Fruit fly (Drosophila melanogaster) whole organism, embryonic: ENCODE measurements around the gene CG3726.

Experiments
- Aef1 ChIP-seq: fragments of 200-800 bp; sonication (Bioruptor generic); IDR thresholded peaks from 3 replicates; pipeline ENCODE4 v1.3.6; 2022; ENCODE audit warnings: missing biosample characterization, missing genetic modification characterization
- B-H2 ChIP-seq: fragments of 200-800 bp; sonication (Bioruptor generic); optimal IDR thresholded peaks from 2 replicates; lab custom pipeline; 2018; ENCODE audit warnings: missing biosample characterization, mild to moderate bottlenecking, missing genetic modification characterization
- Bdp1 ChIP-seq: fragments of 200-800 bp; sonication (Bioruptor generic); optimal IDR thresholded peaks from 3 replicates; lab custom pipeline; 2016; ENCODE audit warnings: missing biosample characterization, missing genetic modification characterization
- CG10321 ChIP-seq: fragments of 200-800 bp; sonication (Bioruptor generic); IDR thresholded peaks from 2 replicates; pipeline ENCODE4 v1.3.6; 2022; ENCODE audit warnings: missing biosample characterization, missing genetic modification characterization
- CG15011 ChIP-seq: fragments of 200-800 bp; sonication (Bioruptor generic); optimal IDR thresholded peaks from 3 replicates; lab custom pipeline; 2018; ENCODE audit warnings: missing biosample characterization, mild to moderate bottlenecking, missing genetic modification characterization
- CG15601 ChIP-seq: fragments of 200-800 bp; sonication (Bioruptor generic); optimal IDR thresholded peaks from 3 replicates; lab custom pipeline; 2019; ENCODE audit warnings: missing biosample characterization, mild to moderate bottlenecking, missing genetic modification characterization, moderate library complexity
- CG18011 ChIP-seq: fragments of 200-800 bp; sonication (Bioruptor generic); optimal IDR thresholded peaks from 2 replicates; lab custom pipeline; 2017; ENCODE audit warnings: missing biosample characterization, missing genetic modification characterization, mild to moderate bottlenecking, moderate library complexity, missing genotype
- CG3065 ChIP-seq: fragments of 200-800 bp; sonication (Bioruptor generic); optimal IDR thresholded peaks from 2 replicates; lab custom pipeline; 2016; ENCODE audit warnings: missing biosample characterization, missing genetic modification characterization
- CG34376 ChIP-seq: fragments of 200-800 bp; sonication (Bioruptor generic); optimal IDR thresholded peaks from 2 replicates; lab custom pipeline; 2018; ENCODE audit warnings: missing biosample characterization, mild to moderate bottlenecking, missing genetic modification characterization
- CG3838 ChIP-seq: fragments of 200-800 bp; sonication (Bioruptor generic); optimal IDR thresholded peaks from 3 replicates; lab custom pipeline; 2016; ENCODE audit warnings: missing biosample characterization, missing genetic modification characterization
- CG4282 ChIP-seq: fragments of 200-800 bp; sonication (Bioruptor generic); optimal IDR thresholded peaks from 2 replicates; lab custom pipeline; 2016; ENCODE audit warnings: missing biosample characterization, missing genetic modification characterization
- CG6689 ChIP-seq: fragments of 200-800 bp; sonication (Bioruptor generic); IDR thresholded peaks from 2 replicates; pipeline ENCODE4 v1.3.6; 2022; ENCODE audit warnings: missing biosample characterization, missing genetic modification characterization
- CG6854 ChIP-seq: fragments of 200-800 bp; sonication (Bioruptor generic); optimal IDR thresholded peaks from 3 replicates; lab custom pipeline; 2017; ENCODE audit warnings: missing biosample characterization, mild to moderate bottlenecking, missing genetic modification characterization
- CG7556 ChIP-seq: fragments of 200-800 bp; sonication (Bioruptor generic); optimal IDR thresholded peaks from 2 replicates; lab custom pipeline; 2017; ENCODE audit warnings: missing biosample characterization, mild to moderate bottlenecking, missing genetic modification characterization
- CG9609 ChIP-seq: fragments of 200-800 bp; sonication (Bioruptor generic); optimal IDR thresholded peaks from 3 replicates; lab custom pipeline; 2016; ENCODE audit warnings: missing biosample characterization, missing genetic modification characterization
- CkIIα-i1 ChIP-seq: fragments of 200-800 bp; sonication (Bioruptor generic); IDR thresholded peaks from 2 replicates; pipeline ENCODE4 v1.3.6; 2022; ENCODE audit warnings: missing biosample characterization, missing genetic modification characterization
- E2f1 ChIP-seq: fragments of 200-800 bp; sonication (Bioruptor generic); IDR thresholded peaks from 2 replicates; pipeline ENCODE4 v1.3.6; 2022; ENCODE audit warnings: missing biosample characterization, missing genetic modification characterization
- HLH3B ChIP-seq: fragments of 200-800 bp; sonication (Bioruptor generic); IDR thresholded peaks from 2 replicates; pipeline ENCODE4 v1.3.6; 2022; ENCODE audit warnings: missing biosample characterization, missing genetic modification characterization
- Hey ChIP-seq: fragments of 200-800 bp; sonication (Bioruptor generic); optimal IDR thresholded peaks from 3 replicates; lab custom pipeline; 2018; ENCODE audit warnings: missing biosample characterization, mild to moderate bottlenecking, missing genetic modification characterization
- Kr ChIP-seq: fragments of 200-800 bp; sonication (Bioruptor generic); optimal IDR thresholded peaks from 2 replicates; lab custom pipeline; 2017; ENCODE audit warnings: missing biosample characterization, mild to moderate bottlenecking, missing genetic modification characterization
- Max ChIP-seq: fragments of 200-800 bp; sonication (Bioruptor generic); optimal IDR thresholded peaks from 2 replicates; lab custom pipeline; 2016; ENCODE audit warnings: missing biosample characterization, mild to moderate bottlenecking, missing genetic modification characterization
- Myb ChIP-seq: fragments of 200-800 bp; sonication (Bioruptor generic); optimal IDR thresholded peaks from 2 replicates; lab custom pipeline; 2016; ENCODE audit warnings: missing biosample characterization, missing genetic modification characterization
- NC2α ChIP-seq: fragments of 200-800 bp; sonication (Bioruptor generic); optimal IDR thresholded peaks from 2 replicates; lab custom pipeline; 2016; ENCODE audit warnings: missing biosample characterization, missing genetic modification characterization
- Nf-YB ChIP-seq: fragments of 200-800 bp; sonication (Bioruptor generic); optimal IDR thresholded peaks from 3 replicates; lab custom pipeline; 2019; ENCODE audit warnings: missing biosample characterization, mild to moderate bottlenecking, missing genetic modification characterization, moderate library complexity
- Oli ChIP-seq: fragments of 200-800 bp; sonication (Bioruptor generic); optimal IDR thresholded peaks from 2 replicates; lab custom pipeline; 2018; ENCODE audit warnings: missing biosample characterization, mild to moderate bottlenecking, missing genetic modification characterization, moderate library complexity
- Pdp1 ChIP-seq, 2 experiments: fragments of 200-800 bp; sonication (Bioruptor generic); optimal IDR thresholded peaks; 3 replicates each; lab custom pipeline; 2016; ENCODE audit warnings: missing biosample characterization in 2 of 2, missing genetic modification characterization in 2 of 2, mild to moderate bottlenecking in 1 of 2, moderate library complexity in 1 of 2
- Ptx1 ChIP-seq: fragments of 200-800 bp; sonication (Bioruptor generic); IDR thresholded peaks from 2 replicates; pipeline ENCODE4 v1.3.6; 2022; ENCODE audit warnings: missing biosample characterization, missing genetic modification characterization
- Six4 ChIP-seq: fragments of 200-800 bp; sonication (Bioruptor generic); optimal IDR thresholded peaks from 2 replicates; lab custom pipeline; 2016; ENCODE audit warnings: missing biosample characterization, missing genetic modification characterization
- Sox100B ChIP-seq: fragments of 200-800 bp; sonication (Bioruptor generic); optimal IDR thresholded peaks from 3 replicates; lab custom pipeline; 2018; ENCODE audit warnings: missing biosample characterization, mild to moderate bottlenecking, missing genetic modification characterization
- Sry-β ChIP-seq: fragments of 200-800 bp; sonication (Bioruptor generic); optimal IDR thresholded peaks from 2 replicates; lab custom pipeline; 2018; ENCODE audit warnings: missing biosample characterization, mild to moderate bottlenecking, missing genetic modification characterization, moderate library complexity
- Sry-δ ChIP-seq: fragments of 200-800 bp; sonication (Bioruptor generic); optimal IDR thresholded peaks from 2 replicates; lab custom pipeline; 2016; ENCODE audit warnings: missing biosample characterization, missing genetic modification characterization
- aop ChIP-seq: fragments of 200-800 bp; sonication (Bioruptor generic); IDR thresholded peaks from 2 replicates; pipeline ENCODE4 v1.3.6; 2022; ENCODE audit warnings: missing biosample characterization, missing genetic modification characterization
- caup ChIP-seq: fragments of 200-800 bp; sonication (Bioruptor generic); optimal IDR thresholded peaks from 3 replicates; lab custom pipeline; 2017; ENCODE audit warnings: missing biosample characterization, mild to moderate bottlenecking, missing genetic modification characterization, moderate library complexity; ENCODE audit not compliant: severe bottlenecking
- crol ChIP-seq: fragments of 200-800 bp; sonication (Bioruptor generic); IDR thresholded peaks from 2 replicates; pipeline ENCODE4 v1.3.6; 2022; ENCODE audit warnings: missing biosample characterization, missing genetic modification characterization
- dmrt99B ChIP-seq: fragments of 200-800 bp; sonication (Bioruptor generic); optimal IDR thresholded peaks from 2 replicates; lab custom pipeline; 2018; ENCODE audit warnings: missing biosample characterization, mild to moderate bottlenecking, missing genetic modification characterization, moderate library complexity
- gcm2 ChIP-seq: fragments of 200-800 bp; sonication (Bioruptor generic); optimal IDR thresholded peaks from 2 replicates; lab custom pipeline; 2016; ENCODE audit warnings: missing biosample characterization, missing genetic modification characterization
- gem ChIP-seq: fragments of 200-800 bp; sonication (Bioruptor generic); optimal IDR thresholded peaks from 2 replicates; lab custom pipeline; 2019; ENCODE audit warnings: missing biosample characterization, mild to moderate bottlenecking, missing genetic modification characterization, moderate library complexity
- grau ChIP-seq: fragments of 200-800 bp; optimal IDR thresholded peaks from 3 replicates; lab custom pipeline; 2019; ENCODE audit warnings: missing biosample characterization, mild to moderate bottlenecking, missing genetic modification characterization, moderate library complexity
- otp ChIP-seq: fragments of 200-800 bp; sonication (Bioruptor generic); IDR thresholded peaks from 3 replicates; pipeline ENCODE4, ENCODE4 v1.3.6; 2022; ENCODE audit warnings: missing biosample characterization, missing genetic modification characterization
- p53 ChIP-seq: fragments of 200-800 bp; sonication (Bioruptor generic); optimal IDR thresholded peaks from 2 replicates; lab custom pipeline; 2016; ENCODE audit warnings: missing biosample characterization, missing genetic modification characterization
- peb ChIP-seq: fragments of 200-800 bp; sonication (Bioruptor generic); IDR thresholded peaks from 2 replicates; pipeline ENCODE4 v1.3.6; 2022; ENCODE audit warnings: missing biosample characterization, missing genetic modification characterization
- prd ChIP-seq, 3 experiments: fragments of >200 bp in 2 of 3; fragments of 200-800 bp in 1 of 3; sonication (Bioruptor generic) in 1 of 3; optimal IDR thresholded peaks in 2 of 3; IDR thresholded peaks in 1 of 3; 2 replicates in 2 of 3; 3 replicates in 1 of 3; pipeline versions ENCODE4 v1.3.6 to Lab custom; 2017 to 2022; ENCODE audit warnings: missing biosample characterization in 1 of 3, missing genetic modification characterization in 1 of 3
- pum ChIP-seq: fragments of 200-800 bp; sonication (Bioruptor generic); optimal IDR thresholded peaks from 2 replicates; lab custom pipeline; 2016; ENCODE audit warnings: missing biosample characterization, missing genetic modification characterization
- pzg ChIP-seq: fragments of 200-800 bp; sonication (Bioruptor generic); optimal IDR thresholded peaks from 3 replicates; lab custom pipeline; 2018; ENCODE audit warnings: missing biosample characterization, mild to moderate bottlenecking, missing genetic modification characterization, moderate library complexity
- sens-2 ChIP-seq: fragments of 200-800 bp; sonication (Bioruptor generic); IDR thresholded peaks from 2 replicates; pipeline ENCODE4 v1.3.6; 2022; ENCODE audit warnings: missing biosample characterization, missing genetic modification characterization
- seq ChIP-seq: fragments of 200-800 bp; sonication (Bioruptor generic); IDR thresholded peaks from 2 replicates; pipeline ENCODE4 v1.3.6; 2022; ENCODE audit warnings: missing biosample characterization, missing genetic modification characterization
- sr ChIP-seq: fragments of 200-800 bp; sonication (Bioruptor generic); IDR thresholded peaks from 3 replicates; pipeline ENCODE4 v1.3.6; 2022; ENCODE audit warnings: missing biosample characterization, missing genetic modification characterization
- trem ChIP-seq: fragments of 200-800 bp; optimal IDR thresholded peaks from 3 replicates; lab custom pipeline; 2019; ENCODE audit warnings: missing biosample characterization, mild to moderate bottlenecking, missing genetic modification characterization, moderate library complexity
- wor ChIP-seq: fragments of 200-800 bp; sonication (Bioruptor generic); IDR thresholded peaks from 2 replicates; pipeline ENCODE4 v1.3.6; 2022; ENCODE audit warnings: missing biosample characterization, missing genetic modification characterization
- zen2 ChIP-seq: fragments of 200-800 bp; sonication (Bioruptor generic); IDR thresholded peaks from 3 replicates; pipeline ENCODE4 v1.3.6; 2022; ENCODE audit warnings: missing biosample characterization, missing genetic modification characterization; ENCODE audit not compliant: partially characterized antibody
- zfh1 ChIP-seq: fragments of 200-800 bp; sonication (Bioruptor generic); IDR thresholded peaks from 3 replicates; pipeline ENCODE4 v1.3.6; 2022; ENCODE audit warnings: missing biosample characterization, missing genetic modification characterization

Gene CG3726

dm6 chrX:5980883-5981282 lies 64.0 kb downstream of the CG3726 start (continued):
- TF ChIP-seq CG4282 (GFP tag; lab: Kevin White, UChicago): no peak
- peak; percentile 73 for TF ChIP-seq CG34376 (GFP tag; lab: Kevin White, UChicago)
- TF ChIP-seq CG3838: no peak
- TF ChIP-seq gem (tag; lab: Kevin White, UChicago): peak; percentile 81
- TF ChIP-seq Six4 (GFP tag; lab: Kevin White, UChicago): peak; percentile 34
- TF ChIP-seq zen2 (GFP tag; lab: Robert Waterston, UW): no peak
- no peak for TF ChIP-seq CkIIα-i1
- TF ChIP-seq HLH3B (GFP tag; lab: Robert Waterston, UW): peak; percentile 75
- TF ChIP-seq Ptx1 (GFP tag; lab: Robert Waterston, UW): peak; percentile 82
- peak; percentile 34 for TF ChIP-seq gcm2 (GFP tag; lab: Kevin White, UChicago)
- TF ChIP-seq Hey (tag; lab: Kevin White, UChicago): no peak
- peak; percentile 77 for TF ChIP-seq CG7556 (GFP tag; lab: Kevin White, UChicago)
- no peak for TF ChIP-seq prd (optimal IDR thresholded peaks at IDR 0.05; lab: Kevin White, UChicago)
- TF ChIP-seq prd (GFP tag; IDR thresholded peaks at IDR 0.05; lab: Robert Waterston, UW): peak; percentile 81
- TF ChIP-seq Sry-δ (GFP tag; lab: Kevin White, UChicago): no peak
- TF ChIP-seq Sox100B: peak; percentile 56
- peak; percentile 64 for TF ChIP-seq E2f1
- no peak for TF ChIP-seq p53 (GFP tag; lab: Kevin White, UChicago)
- peak; percentile 43 for TF ChIP-seq Nf-YB (GFP tag; lab: Kevin White, UChicago)
- TF ChIP-seq grau (tag; lab: Kevin White, UChicago): peak; percentile 79
- TF ChIP-seq Bdp1 (GFP tag; lab: Kevin White, UChicago): no peak
- peak; percentile 32 for TF ChIP-seq CG3065 (GFP tag; lab: Kevin White, UChicago)
- TF ChIP-seq CG6689 (GFP tag; lab: Robert Waterston, UW): peak; percentile 80
- peak; percentile 65 for TF ChIP-seq crol
- TF ChIP-seq sens-2 (GFP tag; lab: Robert Waterston, UW): 0 out of 2 replicates have a peak, but pooled peaks have one; percentile 51
- TF ChIP-seq B-H2 (GFP tag; lab: Kevin White, UChicago): no peak
- no peak for TF ChIP-seq Sry-β (GFP tag; lab: Kevin White, UChicago)
- peak; percentile 23 for TF ChIP-seq CG9609 (GFP tag; lab: Kevin White, UChicago)
- peak; percentile 75 for TF ChIP-seq Oli (tag; lab: Kevin White, UChicago)
- TF ChIP-seq CG6854: peak; percentile 77
- peak; percentile 9 for TF ChIP-seq CG15601 (tag; lab: Kevin White, UChicago)
- TF ChIP-seq dmrt99B: peak; percentile 81
- peak; percentile 75 for TF ChIP-seq caup (GFP tag; lab: Kevin White, UChicago)
- peak; percentile 41; the same call in 1 of the 3 replicates for TF ChIP-seq sr (GFP tag; lab: Robert Waterston, UW)
- no peak for TF ChIP-seq aop (GFP tag; lab: Robert Waterston, UW)
- TF ChIP-seq pum (GFP tag; lab: Kevin White, UChicago): no peak
- no peak for TF ChIP-seq Kr (GFP tag; lab: Kevin White, UChicago)
- TF ChIP-seq CG10321: no peak
- TF ChIP-seq CG18011 (GFP tag; lab: Kevin White, UChicago): peak; percentile 35
- peak; percentile 57 for TF ChIP-seq peb (GFP tag; lab: Robert Waterston, UW)
- TF ChIP-seq CG15011 (GFP tag; lab: Kevin White, UChicago): peak; percentile 46
- no peak for TF ChIP-seq pzg
- TF ChIP-seq wor (GFP tag; lab: Robert Waterston, UW): 0 out of 2 replicates have a peak, but pooled peaks have one; percentile 30
- peak; percentile 1 for TF ChIP-seq trem (tag; lab: Kevin White, UChicago)
- TF ChIP-seq otp: peak; percentile 71; the same call in 2 of the 3 replicates
- peak; percentile 84 for TF ChIP-seq seq (GFP tag; lab: Robert Waterston, UW)
- TF ChIP-seq NC2α (GFP tag; lab: Kevin White, UChicago): no peak
- TF ChIP-seq Pdp1 (GFP tag; optimal IDR thresholded peaks at IDR 0.05; lab: Kevin White, UChicago): peak; percentile 65 to 80
- peak; percentile 81 for TF ChIP-seq zfh1 (GFP tag; lab: Robert Waterston, UW)
- TF ChIP-seq Myb (GFP tag; lab: Kevin White, UChicago): peak; percentile 24
- TF ChIP-seq Max: peak; percentile 50
- TF ChIP-seq Aef1 (GFP tag; lab: Robert Waterston, UW): peak; percentile 80
